Fruit fly (Drosophila melanogaster): ENCODE results near the gene CG32793.

Gene CG32793

DNA sequence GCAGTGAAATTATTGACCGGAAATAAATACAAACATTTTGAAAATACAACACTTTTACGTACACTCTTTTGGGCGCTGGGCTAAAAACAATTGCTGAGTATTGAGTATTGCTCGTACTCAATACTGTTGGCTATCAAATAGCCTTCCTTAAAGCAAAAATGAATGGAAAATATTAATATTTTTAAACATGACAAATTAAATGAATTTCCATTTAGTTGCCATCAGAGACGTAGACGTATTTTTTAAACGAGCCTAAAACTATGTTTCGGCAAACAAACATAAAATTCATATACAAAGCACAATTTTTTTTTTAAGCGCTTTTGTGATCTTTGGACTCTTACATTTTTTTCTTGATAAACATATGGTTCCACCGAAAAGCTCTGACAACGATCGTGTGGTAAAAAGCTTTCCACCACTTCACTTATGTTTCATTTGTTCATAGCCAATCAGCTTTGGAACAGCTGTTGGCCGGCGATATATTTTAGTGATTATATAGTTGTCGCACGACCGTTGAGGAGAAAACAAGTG lies 18.0 kb downstream of the CG32793 start, which contains the start of gene CG3603 (continued):
- peak; percentile 79; the same call in 2 of the 3 replicates for TF ChIP-seq eg (GFP tag; IDR thresholded peaks at IDR 0.05)
- peak; percentile 46 for TF ChIP-seq CG8632 (GFP tag; optimal IDR thresholded peaks at IDR 0.05)
- peak; percentile 17 for TF ChIP-seq Hr39 (GFP tag; optimal IDR thresholded peaks at IDR 0.05)
- peak; percentile 44 for TF ChIP-seq vri (GFP tag; optimal IDR thresholded peaks at IDR 0.05)
- peak; percentile 93 for TF ChIP-seq CG9139 (GFP tag; optimal IDR thresholded peaks at IDR 0.05)
- TF ChIP-seq pdm3 (GFP tag; optimal IDR thresholded peaks at IDR 0.05): peak; percentile 46
- peak; percentile 48 for TF ChIP-seq esn (GFP tag; optimal IDR thresholded peaks at IDR 0.05)
- TF ChIP-seq Lpt (GFP tag; optimal IDR thresholded peaks at IDR 0.05): peak; percentile 63
- TF ChIP-seq CG6792 (GFP tag; optimal IDR thresholded peaks at IDR 0.05): no peak
- TF ChIP-seq spab (GFP tag; optimal IDR thresholded peaks at IDR 0.05): peak; percentile 77
- TF ChIP-seq CG8319 (GFP tag; optimal IDR thresholded peaks at IDR 0.05): peak; percentile 72
- TF ChIP-seq fd59A (GFP tag; optimal IDR thresholded peaks at IDR 0.05): peak; percentile 3
- TF ChIP-seq Smox (GFP tag; optimal IDR thresholded peaks at IDR 0.05): peak; percentile 50
- peak; percentile 53 for TF ChIP-seq lz (GFP tag; optimal IDR thresholded peaks at IDR 0.05)
- TF ChIP-seq CG6276 (GFP tag; optimal IDR thresholded peaks at IDR 0.05): peak; percentile 93
- peak; percentile 57 for TF ChIP-seq CG1621 (tag; optimal IDR thresholded peaks at IDR 0.05)
- peak; percentile 68 for TF ChIP-seq CG3919 (GFP tag; optimal IDR thresholded peaks at IDR 0.05)
- TF ChIP-seq CG10669 (GFP tag; optimal IDR thresholded peaks at IDR 0.05): peak; percentile 75
- peak; percentile 71 for TF ChIP-seq CG7368 (GFP tag; optimal IDR thresholded peaks at IDR 0.05)
- no peak for TF ChIP-seq CG4318 (GFP tag; optimal IDR thresholded peaks at IDR 0.05)
- no peak for TF ChIP-seq CG11294 (GFP tag; IDR thresholded peaks at IDR 0.05)
- no peak for TF ChIP-seq Ets21C (GFP tag; optimal IDR thresholded peaks at IDR 0.05)
- TF ChIP-seq dsx (GFP tag; optimal IDR thresholded peaks at IDR 0.05; ENCODE audit: poor library complexity, severe bottlenecking): peak; percentile 13
- TF ChIP-seq CG11762 (GFP tag; optimal IDR thresholded peaks at IDR 0.05; ENCODE audit: insufficient read depth): peak; percentile 70
- TF ChIP-seq Sox102F (GFP tag; optimal IDR thresholded peaks at IDR 0.05): peak; percentile 51
- TF ChIP-seq net (GFP tag; optimal IDR thresholded peaks at IDR 0.05): peak; percentile 83
- peak; percentile 20 for TF ChIP-seq CG31627 (GFP tag; optimal IDR thresholded peaks at IDR 0.05)
- TF ChIP-seq topi (GFP tag; optimal IDR thresholded peaks at IDR 0.05): peak; percentile 60
- peak; percentile 76 to 85 for TF ChIP-seq ss (GFP tag; optimal IDR thresholded peaks at IDR 0.05)
- peak; percentile 55 for TF ChIP-seq Ets96B (tag; optimal IDR thresholded peaks at IDR 0.05)
- peak; percentile 51 to 62 for TF ChIP-seq salr (GFP tag; optimal IDR thresholded peaks at IDR 0.05)
- TF ChIP-seq dac (GFP tag; optimal IDR thresholded peaks at IDR 0.05): peak; percentile 48
- TF ChIP-seq cyc (GFP tag; optimal IDR thresholded peaks at IDR 0.05): peak; percentile 35
- no peak for TF ChIP-seq CG11902 (GFP tag; optimal IDR thresholded peaks at IDR 0.05)
- peak; percentile 68 for TF ChIP-seq Hr4 (GFP tag; optimal IDR thresholded peaks at IDR 0.05)
- peak; percentile 57 for TF ChIP-seq Blimp-1 (GFP tag; optimal IDR thresholded peaks at IDR 0.05)
- peak; percentile 53 for TF ChIP-seq CG3032 (tag; optimal IDR thresholded peaks at IDR 0.05)
- TF ChIP-seq achi (GFP tag; optimal IDR thresholded peaks at IDR 0.05): peak; percentile 52
- no peak for TF ChIP-seq fkh (GFP tag; optimal IDR thresholded peaks at IDR 0.05)
- TF ChIP-seq CG32006 (GFP tag; optimal IDR thresholded peaks at IDR 0.05): peak; percentile 57
- peak; percentile 25 for TF ChIP-seq fd85E (GFP tag; optimal IDR thresholded peaks at IDR 0.05)

DNA sequence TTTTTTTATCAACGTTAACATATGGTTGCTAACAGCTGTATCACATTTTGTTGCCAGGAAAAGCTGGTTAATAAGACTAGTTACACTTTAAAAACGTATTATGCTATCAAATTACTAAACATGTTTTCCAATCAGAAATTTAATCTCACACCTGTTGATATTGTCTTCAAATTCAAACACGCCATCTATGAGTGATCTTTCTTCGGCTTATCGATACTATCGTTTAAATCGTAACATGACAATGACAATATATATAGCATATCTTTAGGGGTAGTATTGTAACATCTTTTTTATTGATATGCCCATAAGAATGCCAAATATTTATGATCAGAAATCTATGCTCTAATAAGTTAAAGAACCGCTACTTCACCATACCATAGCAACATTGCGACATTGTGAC lies 19.5 kb downstream of the CG32793 start:
- no peak for TF ChIP-seq CG8319 (GFP tag; optimal IDR thresholded peaks at IDR 0.05)
- no peak for TF ChIP-seq acj6 (GFP tag; optimal IDR thresholded peaks at IDR 0.05)
- TF ChIP-seq lz (GFP tag; optimal IDR thresholded peaks at IDR 0.05): no peak
- TF ChIP-seq Eip78C (GFP tag): peak; percentile 29
- no peak for TF ChIP-seq topi (GFP tag; optimal IDR thresholded peaks at IDR 0.05)
- peak; percentile 32 for TF ChIP-seq dsx (GFP tag; optimal IDR thresholded peaks at IDR 0.05; ENCODE audit: poor library complexity, severe bottlenecking)
- no peak for TF ChIP-seq CG9139 (GFP tag; optimal IDR thresholded peaks at IDR 0.05)
